4 fruit fly cellular contexts compared by ENCODE assay signal in the genomic region with DNA sequence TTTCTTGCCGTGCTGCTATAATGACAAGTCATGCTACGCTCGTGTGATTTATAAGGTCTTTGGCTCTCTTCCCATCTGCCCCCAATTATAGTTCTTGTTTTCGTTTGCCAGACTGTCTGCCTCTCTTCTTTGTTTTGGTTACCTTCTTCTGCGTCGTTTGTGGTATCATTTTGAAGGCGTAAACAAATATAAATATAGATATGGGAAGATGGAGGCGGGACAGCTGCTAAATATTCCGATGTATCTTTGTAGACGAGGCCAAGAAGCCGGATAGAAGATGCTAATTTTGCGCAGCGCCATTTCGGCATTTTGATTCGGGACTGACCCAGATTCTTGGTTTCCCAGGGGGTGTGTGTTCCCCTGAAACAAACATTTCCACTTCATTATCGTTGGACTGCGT.
TF ChIP-seq lines count a peak whose summit lies in the region.

No protein-coding gene starts in this region.

- no peak for TF ChIP-seq CTCF in whole organism, embryonic (GFP tag; optimal IDR thresholded peaks at IDR 0.05; lab: Kevin White, UChicago)

TF ChIP-seq in whole organism, embryonic, 481 proteins besides CTCF, POLR2A, EP300 and RAD21 (continues in another document):
- no peak for TF ChIP-seq danr (GFP tag; IDR thresholded peaks at IDR 0.05; lab: Robert Waterston, UW)
- peak; percentile 32 for TF ChIP-seq sd (tag; optimal IDR thresholded peaks at IDR 0.05; lab: Kevin White, UChicago)
- TF ChIP-seq MTF-1 (GFP tag; optimal IDR thresholded peaks at IDR 0.05; lab: Kevin White, UChicago; ENCODE audit: borderline replicate concordance) = peak; percentile 16
- TF ChIP-seq tna (GFP tag; IDR thresholded peaks at IDR 0.05; lab: Robert Waterston, UW; ENCODE audit: partially characterized antibody) = no peak
- TF ChIP-seq onecut (GFP tag; IDR thresholded peaks at IDR 0.05; lab: Robert Waterston, UW) = peak; percentile 10; the same call in 1 of the 2 replicates
- TF ChIP-seq CG13894 (tag; optimal IDR thresholded peaks at IDR 0.05; lab: Kevin White, UChicago) = peak; percentile 6
- no peak for TF ChIP-seq CG3163 (GFP tag; optimal IDR thresholded peaks at IDR 0.05; lab: Kevin White, UChicago)
- TF ChIP-seq CG11398 (GFP tag; optimal IDR thresholded peaks at IDR 0.05; lab: Kevin White, UChicago) = no peak
- peak; percentile 7 for TF ChIP-seq CG13624 (GFP tag; optimal IDR thresholded peaks at IDR 0.05; lab: Kevin White, UChicago)
- no peak for TF ChIP-seq MESR4 (GFP tag; optimal IDR thresholded peaks at IDR 0.05; lab: Kevin White, UChicago)
- peak; percentile 29 for TF ChIP-seq sens (GFP tag; lab: Kevin White, UChicago)
- TF ChIP-seq CG9215 (GFP tag; IDR thresholded peaks at IDR 0.05; lab: Robert Waterston, UW) = no peak
- no peak for TF ChIP-seq scrt (GFP tag; optimal IDR thresholded peaks at IDR 0.05; lab: Kevin White, UChicago)
- no peak for TF ChIP-seq bbx (GFP tag; IDR thresholded peaks at IDR 0.05; lab: Robert Waterston, UW; ENCODE audit: partially characterized antibody)
- TF ChIP-seq ci (GFP tag; IDR thresholded peaks at IDR 0.05; lab: Robert Waterston, UW) = 0 out of 3 replicates have a peak, but pooled peaks have one; percentile 11
- TF ChIP-seq pnt (GFP tag; optimal IDR thresholded peaks at IDR 0.05; lab: Kevin White, UChicago) = no peak
- peak; percentile 12 for TF ChIP-seq sug (tag; optimal IDR thresholded peaks at IDR 0.05; lab: Kevin White, UChicago)
- TF ChIP-seq Med (GFP tag; lab: Kevin White, UChicago) = peak; percentile 70
- TF ChIP-seq CG2199 (GFP tag; IDR thresholded peaks at IDR 0.05; lab: Robert Waterston, UW) = peak; percentile 67; the same call in 1 of the 3 replicates
- 0 out of 2 replicates have a peak, but pooled peaks have one; percentile 12 for TF ChIP-seq vvl (GFP tag; IDR thresholded peaks at IDR 0.05; lab: Robert Waterston, UW)
- no peak for TF ChIP-seq tll (GFP tag; optimal IDR thresholded peaks at IDR 0.05; lab: Kevin White, UChicago)

TF ChIP-seq in whole organism, prepupa, 60 proteins besides CTCF, POLR2A, EP300 and RAD21:
- TF ChIP-seq fkh (GFP tag; optimal IDR thresholded peaks at IDR 0.05; lab: Kevin White, UChicago) (peak; percentile 45), CG1621 (tag; optimal IDR thresholded peaks at IDR 0.05; lab: Kevin White, UChicago) (no peak), spab (GFP tag; optimal IDR thresholded peaks at IDR 0.05; lab: Kevin White, UChicago) (no peak)
TF ChIP-seq in whole organism, prepupa: peak in this region for 1.

TF ChIP-seq in whole organism, pupa, 21 proteins besides CTCF, POLR2A, EP300 and RAD21:
- TF ChIP-seq CG4496 (GFP tag; IDR thresholded peaks at IDR 0.05; lab: Robert Waterston, UW) = 0 out of 3 replicates have a peak, but pooled peaks have one; percentile 29
- TF ChIP-seq gl (tag; optimal IDR thresholded peaks at IDR 0.05; lab: Kevin White, UChicago) = no peak

TF ChIP-seq in whole organism, wandering third instar larva, 38 proteins besides CTCF, POLR2A, EP300 and RAD21:
- TF ChIP-seq rgr (GFP tag; optimal IDR thresholded peaks at IDR 0.05; lab: Kevin White, UChicago) = no peak
- no peak for TF ChIP-seq Rel (GFP tag; optimal IDR thresholded peaks at IDR 0.05; lab: Kevin White, UChicago)
- peak; percentile 24 for TF ChIP-seq Rel (tag; optimal IDR thresholded peaks at IDR 0.05; lab: Kevin White, UChicago)
- no peak for TF ChIP-seq OdsH (GFP tag; optimal IDR thresholded peaks at IDR 0.05; lab: Kevin White, UChicago)
